Worm (Caenorhabditis elegans): ENCODE measurements around the gene H12D21.6.

- TF ChIP-seq ets-7 (tag; optimal IDR thresholded peaks at IDR 0.05) (no peak), tbx-11 (GFP tag; IDR thresholded peaks at IDR 0.05) (no peak), tbx-37 (GFP tag; conservative IDR thresholded peaks at IDR 0.05) (no peak), ceh-36 (tag; optimal IDR thresholded peaks at IDR 0.05) (no peak), flt-1 (GFP tag; IDR thresholded peaks at IDR 0.05) (no peak), hmg-4 (GFP tag; optimal IDR thresholded peaks at IDR 0.05) (no peak), tra-4 (tag; optimal IDR thresholded peaks at IDR 0.05) (no peak), ama-1 (optimal IDR thresholded peaks at IDR 0.05) (no peak), scrt-1 (GFP tag; IDR thresholded peaks at IDR 0.05) (no peak)
Observed at ce11 chrV:14852620-14853019, 45.0 kb downstream of the H12D21.6 start.

Measured in whole organism, early embryonic.